Worm (Caenorhabditis elegans) whole organism, L3 larva: ENCODE data around the gene arg-1.
"Not testable (repeated sequence)": the region's sequence is repeated elsewhere in the genome, so short reads cannot be mapped to it uniquely, and the experiment has no call there.

Source experiments
- aly-2 ChIP-seq: fragments of 150-350 bp; optimal IDR thresholded peaks from 2 replicates; lab custom pipeline; 2014; ENCODE audit warnings: missing biosample characterization, missing genetic modification characterization
- ceh-16 ChIP-seq: sonication (generic microtip); optimal IDR thresholded peaks from 2 replicates; lab custom pipeline; 2017; ENCODE audit warnings: missing biosample characterization, missing genetic modification characterization
- ceh-9 ChIP-seq: sonication (generic microtip); optimal IDR thresholded peaks from 2 replicates; lab custom pipeline; 2018; ENCODE audit warnings: missing biosample characterization, missing genetic modification characterization
- nhr-12 ChIP-seq: fragments of 150-350 bp; optimal IDR thresholded peaks from 2 replicates; lab custom pipeline; 2014; ENCODE audit warnings: missing biosample characterization, missing genetic modification characterization

- TF ChIP-seq nhr-12 (tag; lab: Kevin White, UChicago); ceh-9 (tag; lab: Kevin White, UChicago); aly-2 (tag; lab: Kevin White, UChicago); ceh-16: not testable (repeated sequence)
Observed at ce11 chrX:1742530-1742929, 44.2 kb upstream of the arg-1 start, which contains the start of gene Y75D11A.2.
